Worm (Caenorhabditis elegans): ENCODE results near the gene mel-46.

ce11 chrIV:16860702-16861101 lies 2.6 kb downstream of the mel-46 start:
- no peak for TF ChIP-seq pha-4 (tag; optimal IDR thresholded peaks at IDR 0.05)
- TF ChIP-seq ceh-83 (GFP tag; optimal IDR thresholded peaks at IDR 0.05) = no peak
- TF ChIP-seq ces-1 (GFP tag; optimal IDR thresholded peaks at IDR 0.05) = no peak
